Fruit fly (Drosophila melanogaster): Measurements from ENCODE around the gene bai.

bai gene

DNA sequence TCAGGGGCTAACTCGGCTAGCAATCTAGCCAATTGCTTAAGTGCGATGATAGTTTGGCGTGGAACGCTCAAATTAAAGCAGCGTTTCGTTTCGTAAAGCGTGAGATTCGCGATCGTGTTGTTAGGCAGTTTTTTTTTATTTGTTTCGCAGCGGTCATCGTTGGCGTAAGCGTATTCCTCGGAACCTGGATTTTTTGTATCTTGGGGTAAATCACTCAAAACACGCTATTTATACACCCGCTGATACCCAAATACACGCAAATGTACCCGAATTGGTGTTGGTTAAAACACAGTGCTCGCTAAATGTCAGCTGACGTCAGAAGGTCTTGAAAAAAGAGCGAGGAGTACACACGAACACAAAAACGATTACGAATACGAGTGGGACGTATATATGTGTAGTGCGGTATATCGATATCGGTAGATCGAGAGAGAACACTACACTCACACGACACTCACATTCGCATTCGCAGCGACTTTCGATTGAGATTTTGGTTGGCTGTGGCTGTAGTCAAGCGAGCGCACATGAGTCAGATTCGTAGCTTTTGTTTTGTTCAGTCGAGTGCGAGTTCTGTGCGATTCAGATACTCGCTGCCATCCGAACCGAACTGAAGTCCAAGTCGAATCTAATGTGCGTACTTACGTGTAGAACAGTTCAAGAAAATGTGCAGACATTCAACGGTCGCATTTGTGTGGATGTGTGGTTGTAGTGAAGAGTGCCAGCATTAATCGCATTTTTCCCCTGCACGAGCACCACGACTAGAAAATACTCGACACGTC lies 10.8 kb downstream of the bai start (continued):
- TF ChIP-seq CG12299 (tag; optimal IDR thresholded peaks at IDR 0.05) (no peak), sqz (GFP tag; optimal IDR thresholded peaks at IDR 0.05) (peak; percentile 34), onecut (GFP tag; IDR thresholded peaks at IDR 0.05) (peak; percentile 46; the same call in 1 of the 2 replicates), Ravus (GFP tag; IDR thresholded peaks at IDR 0.05) (no peak), CG9727 (GFP tag; optimal IDR thresholded peaks at IDR 0.05) (no peak), CG7745 (tag; optimal IDR thresholded peaks at IDR 0.05) (peak; percentile 38), gt (GFP tag; IDR thresholded peaks at IDR 0.05) (no peak), Tbp (GFP tag; optimal IDR thresholded peaks at IDR 0.05) (no peak), stwl (tag; optimal IDR thresholded peaks at IDR 0.05) (peak; percentile 73), CG16863 (GFP tag; optimal IDR thresholded peaks at IDR 0.05) (no peak), CG30403 (GFP tag; optimal IDR thresholded peaks at IDR 0.05) (no peak), pita (GFP tag; optimal IDR thresholded peaks at IDR 0.05) (no peak), CG10543 (GFP tag; optimal IDR thresholded peaks at IDR 0.05) (peak; percentile 91), unpg (GFP tag; optimal IDR thresholded peaks at IDR 0.05) (no peak), CG11247 (GFP tag; IDR thresholded peaks at IDR 0.05) (no peak), wdn (GFP tag; IDR thresholded peaks at IDR 0.05) (no peak), Side (GFP tag; optimal IDR thresholded peaks at IDR 0.05) (no peak), phol (tag; optimal IDR thresholded peaks at IDR 0.05) (no peak), Hmr (GFP tag; optimal IDR thresholded peaks at IDR 0.05) (peak; percentile 67), Fer3 (tag; optimal IDR thresholded peaks at IDR 0.05) (no peak), CG11085 (GFP tag; IDR thresholded peaks at IDR 0.05) (no peak), ham (GFP tag; IDR thresholded peaks at IDR 0.05) (no peak), CG15479 (GFP tag; optimal IDR thresholded peaks at IDR 0.05) (peak; percentile 65), crc (GFP tag; optimal IDR thresholded peaks at IDR 0.05) (peak; percentile 10), CG3726 (GFP tag; IDR thresholded peaks at IDR 0.05) (no peak), p53 (GFP tag; optimal IDR thresholded peaks at IDR 0.05) (peak; percentile 42), tx (GFP tag; optimal IDR thresholded peaks at IDR 0.05) (no peak), CG4360 (GFP tag; IDR thresholded peaks at IDR 0.05) (no peak), BtbVII (GFP tag; optimal IDR thresholded peaks at IDR 0.05) (peak; percentile 61), sna (GFP tag; IDR thresholded peaks at IDR 0.05; ENCODE audit: partially characterized antibody) (no peak), z (GFP tag; IDR thresholded peaks at IDR 0.05) (no peak), ab (GFP tag; optimal IDR thresholded peaks at IDR 0.05) (no peak), Hey (tag; optimal IDR thresholded peaks at IDR 0.05) (no peak), CG34422 (GFP tag; IDR thresholded peaks at IDR 0.05) (no peak), Ptx1 (GFP tag; IDR thresholded peaks at IDR 0.05) (no peak), CG17328 (GFP tag; IDR thresholded peaks at IDR 0.05) (no peak), Fer1 (GFP tag; optimal IDR thresholded peaks at IDR 0.05) (peak; percentile 70), MTF-1 (GFP tag; optimal IDR thresholded peaks at IDR 0.05; ENCODE audit: borderline replicate concordance) (peak; percentile 24), bsh (GFP tag; optimal IDR thresholded peaks at IDR 0.05) (peak in 1 of 2 experiments; percentile 37), vnd (GFP tag; IDR thresholded peaks at IDR 0.05; ENCODE audit: partially characterized antibody) (no peak), CG8924 (tag; optimal IDR thresholded peaks at IDR 0.05) (peak; percentile 67), Hr51 (GFP tag; optimal IDR thresholded peaks at IDR 0.05) (no peak), CG2889 (GFP tag; IDR thresholded peaks at IDR 0.05) (no peak), CG10979 (tag; optimal IDR thresholded peaks at IDR 0.05) (no peak), ERR (GFP tag; optimal IDR thresholded peaks at IDR 0.05) (no peak), CG10565 (GFP tag; optimal IDR thresholded peaks at IDR 0.05) (no peak), Poxn (GFP tag; IDR thresholded peaks at IDR 0.05) (no peak), Eip74EF (GFP tag; optimal IDR thresholded peaks at IDR 0.05) (peak in 1 of 2 experiments; percentile 35), jing (GFP tag; optimal IDR thresholded peaks at IDR 0.05) (no peak)

Measured in whole organism, embryonic.